Worm (Caenorhabditis elegans) whole organism, L3 larva: ENCODE measurements around the gene soc-1.

Experiments
- R02D3.7 ChIP-seq: fragments of 150-350 bp; optimal IDR thresholded peaks from 2 replicates; lab custom pipeline; 2014; ENCODE audit warnings: missing biosample characterization, missing genetic modification characterization
- ama-1 ChIP-seq: fragments of 150-350 bp; optimal IDR thresholded peaks from 2 replicates; lab custom pipeline; 2018
- ceh-28 ChIP-seq: fragments of 150-350 bp; optimal IDR thresholded peaks from 2 replicates; lab custom pipeline; 2014; ENCODE audit warnings: missing biosample characterization, missing genetic modification reagents, missing genetic modification characterization
- ceh-9 ChIP-seq: sonication (generic microtip); optimal IDR thresholded peaks from 2 replicates; lab custom pipeline; 2018; ENCODE audit warnings: missing biosample characterization, missing genetic modification characterization
- daf-12 ChIP-seq: fragments of 150-350 bp; optimal IDR thresholded peaks from 2 replicates; lab custom pipeline; 2014; ENCODE audit warnings: missing biosample characterization, missing genetic modification reagents, missing genetic modification characterization
- egl-5 ChIP-seq: fragments of 150-350 bp; optimal IDR thresholded peaks from 2 replicates; lab custom pipeline; 2017; ENCODE audit warnings: missing biosample characterization, missing genetic modification reagents, missing genetic modification characterization, inconsistent platforms
- elt-1 ChIP-seq: fragments of 150-350 bp; optimal IDR thresholded peaks from 2 replicates; lab custom pipeline; 2014; ENCODE audit warnings: missing biosample characterization, missing genetic modification characterization
- elt-2 ChIP-seq: sonication (generic microtip); optimal IDR thresholded peaks from 2 replicates; lab custom pipeline; 2016; ENCODE audit warnings: missing genetic modification reagents, mild to moderate bottlenecking, missing genetic modification characterization, missing compliant biosample characterization
- elt-3 ChIP-seq, 3 experiments: fragments of 150-350 bp in 1 of 3; sonication (generic microtip) in 2 of 3; optimal IDR thresholded peaks; 2 replicates in 2 of 3; 4 replicates in 1 of 3; lab custom pipeline; 2014 to 2017; ENCODE audit warnings: missing biosample characterization in 3 of 3, missing genetic modification characterization in 3 of 3
- fkh-10 ChIP-seq: sonication (generic microtip); optimal IDR thresholded peaks from 2 replicates; lab custom pipeline; 2017; ENCODE audit warnings: missing biosample characterization, missing genetic modification reagents, missing genetic modification characterization
- fos-1 ChIP-seq: fragments of 150-350 bp; optimal IDR thresholded peaks from 2 replicates; lab custom pipeline; 2014; ENCODE audit warnings: missing biosample characterization, missing genetic modification characterization
- hmg-11 ChIP-seq: sonication (generic microtip); optimal IDR thresholded peaks from 2 replicates; lab custom pipeline; 2016; ENCODE audit warnings: missing genetic modification characterization, missing compliant biosample characterization
- jun-1 ChIP-seq: fragments of 150-350 bp; optimal IDR thresholded peaks from 2 replicates; lab custom pipeline; 2014; ENCODE audit warnings: missing biosample characterization, missing genetic modification reagents, missing genetic modification characterization
- lin-39 ChIP-seq: fragments of 150-350 bp; optimal IDR thresholded peaks from 2 replicates; lab custom pipeline; 2018; ENCODE audit warnings: missing biosample characterization, missing genetic modification reagents, missing genetic modification characterization
- lsy-12 ChIP-seq: sonication (generic microtip); optimal IDR thresholded peaks from 2 replicates; lab custom pipeline; 2016; ENCODE audit warnings: mild to moderate bottlenecking, missing genetic modification characterization, missing compliant biosample characterization
- mdl-1 ChIP-seq: fragments of 150-350 bp; optimal IDR thresholded peaks from 2 replicates; lab custom pipeline; 2014; ENCODE audit warnings: missing biosample characterization, missing genetic modification characterization
- mml-1 ChIP-seq: fragments of 150-350 bp; sonication (generic microtip); optimal IDR thresholded peaks from 3 replicates; lab custom pipeline; 2014; ENCODE audit warnings: missing biosample characterization, missing genetic modification characterization
- nfya-1 ChIP-seq: sonication (generic microtip); optimal IDR thresholded peaks from 2 replicates; lab custom pipeline; 2017; ENCODE audit warnings: missing genetic modification characterization, mild to moderate bottlenecking, missing compliant biosample characterization, antibody characterized with exemption, moderate library complexity; ENCODE audit not compliant: insufficient read depth
- nhr-11 ChIP-seq: fragments of 150-350 bp; optimal IDR thresholded peaks from 2 replicates; lab custom pipeline; 2014; ENCODE audit warnings: missing biosample characterization, missing genetic modification characterization
- nhr-25 ChIP-seq: sonication (generic microtip); optimal IDR thresholded peaks from 2 replicates; lab custom pipeline; 2017; ENCODE audit warnings: missing biosample characterization, missing genetic modification characterization
- nhr-28 ChIP-seq: fragments of 150-350 bp; optimal IDR thresholded peaks from 2 replicates; lab custom pipeline; 2014; ENCODE audit warnings: missing biosample characterization, missing genetic modification characterization
- nhr-43 ChIP-seq: sonication (generic microtip); optimal IDR thresholded peaks from 2 replicates; lab custom pipeline; 2016; ENCODE audit warnings: mild to moderate bottlenecking, missing genetic modification characterization, missing compliant biosample characterization; ENCODE audit not compliant: poor library complexity, severe bottlenecking
- nhr-67 ChIP-seq: fragments of 150-350 bp; optimal IDR thresholded peaks from 2 replicates; lab custom pipeline; 2014; ENCODE audit warnings: missing biosample characterization, missing genetic modification characterization
- nhr-77 ChIP-seq: fragments of 150-350 bp; optimal IDR thresholded peaks from 2 replicates; lab custom pipeline; 2014; ENCODE audit warnings: missing biosample characterization, missing genetic modification characterization
- pha-4 ChIP-seq: fragments of 150-350 bp; optimal IDR thresholded peaks from 2 replicates; lab custom pipeline; 2014; ENCODE audit warnings: missing biosample characterization, missing genetic modification reagents, missing genetic modification characterization
- pqm-1 ChIP-seq: fragments of 150-350 bp; optimal IDR thresholded peaks from 2 replicates; lab custom pipeline; 2017; ENCODE audit warnings: missing biosample characterization, missing genetic modification characterization, inconsistent platforms
- skn-1 ChIP-seq: fragments of 150-350 bp; optimal IDR thresholded peaks from 2 replicates; lab custom pipeline; 2014; ENCODE audit warnings: missing biosample characterization, missing genetic modification characterization
- tbx-2 ChIP-seq: sonication (generic microtip); optimal IDR thresholded peaks from 2 replicates; lab custom pipeline; 2016; ENCODE audit warnings: mild to moderate bottlenecking, missing genetic modification characterization, missing compliant biosample characterization
- zag-1 ChIP-seq: fragments of 150-350 bp; optimal IDR thresholded peaks from 2 replicates; lab custom pipeline; 2014; ENCODE audit warnings: missing biosample characterization, missing genetic modification characterization
- ztf-11 ChIP-seq: fragments of 150-350 bp; optimal IDR thresholded peaks from 2 replicates; lab custom pipeline; 2014; ENCODE audit warnings: missing biosample characterization, missing genetic modification characterization
- ztf-4 ChIP-seq: fragments of 150-350 bp; optimal IDR thresholded peaks from 2 replicates; lab custom pipeline; 2014; ENCODE audit warnings: missing biosample characterization, missing genetic modification characterization

The soc-1 gene

ce11 chrV:4637153-4637552, 5.6 kb upstream of the soc-1 start:
- TF ChIP-seq nhr-28 (tag; lab: Kevin White, UChicago): no peak
- no peak for TF ChIP-seq nhr-67 (tag; lab: Kevin White, UChicago)
- TF ChIP-seq elt-1 (tag; lab: Kevin White, UChicago): no peak
- no peak for TF ChIP-seq ztf-11 (tag; lab: Kevin White, UChicago)
- no peak for TF ChIP-seq mml-1 (tag; lab: Kevin White, UChicago)

- no peak for TF ChIP-seq zag-1 (tag; lab: Kevin White, UChicago)
- TF ChIP-seq elt-2 (tag; lab: Kevin White, UChicago): peak; percentile 60
- TF ChIP-seq nhr-77 (tag; lab: Kevin White, UChicago): no peak
- peak; percentile 14 for TF ChIP-seq pha-4
- peak; percentile 45 for TF ChIP-seq ceh-28 (tag; lab: Kevin White, UChicago)
Observed at ce11 chrV:4640501-4641150, 2.1 kb upstream of the soc-1 start.

ce11 chrV:4647279-4647819, 4.6 kb downstream of the soc-1 start:
- TF ChIP-seq ztf-11 (tag; lab: Kevin White, UChicago) (no peak), ama-1 (peak; percentile 79), mml-1 (tag; lab: Kevin White, UChicago) (no peak), elt-3 (tag; optimal IDR thresholded peaks at IDR 0.05; lab: Kevin White, UChicago) (peak in 1 of 3 experiments; percentile 74), nhr-25 (peak; percentile 23), ztf-4 (tag; lab: Kevin White, UChicago) (no peak), nhr-43 (tag; lab: Kevin White, UChicago) (peak; percentile 79), daf-12 (tag; lab: Kevin White, UChicago) (no peak), skn-1 (tag; lab: Kevin White, UChicago) (no peak), tbx-2 (tag; lab: Kevin White, UChicago) (no peak)
- TF ChIP-seq, all 47 proteins: peak for 4

ce11 chrV:4647857-4648256, 5.1 kb downstream of the soc-1 start, which contains the start of gene F41F3.3:
Gene F41F3.3 (minus strand): TSS chrV:4648239.
- no peak for TF ChIP-seq elt-3 (tag; optimal IDR thresholded peaks at IDR 0.05; lab: Kevin White, UChicago)
- no peak for TF ChIP-seq elt-2 (tag; lab: Kevin White, UChicago)
- no peak for TF ChIP-seq egl-5
- no peak for TF ChIP-seq pqm-1 (tag; lab: Kevin White, UChicago)
- peak; percentile 18 for TF ChIP-seq nfya-1 (tag; lab: Kevin White, UChicago)
- TF ChIP-seq nhr-11: no peak
- no peak for TF ChIP-seq skn-1 (tag; lab: Kevin White, UChicago)
- no peak for TF ChIP-seq lin-39 (tag; lab: Kevin White, UChicago)
- peak; percentile 19 for TF ChIP-seq lsy-12 (tag; lab: Kevin White, UChicago)
- TF ChIP-seq hmg-11 (tag; lab: Kevin White, UChicago): no peak
- no peak for TF ChIP-seq zag-1 (tag; lab: Kevin White, UChicago)
- no peak for TF ChIP-seq ceh-9 (tag; lab: Kevin White, UChicago)
- TF ChIP-seq nhr-25: peak; percentile 76
- TF ChIP-seq fkh-10 (GFP tag; lab: Kevin White, UChicago): no peak
- peak; percentile 66 for TF ChIP-seq ama-1
- no peak for TF ChIP-seq R02D3.7 (tag; lab: Kevin White, UChicago)
- no peak for TF ChIP-seq mdl-1 (tag; lab: Kevin White, UChicago)
- TF ChIP-seq tbx-2 (tag; lab: Kevin White, UChicago): no peak

- no peak for TF ChIP-seq ama-1
- peak in 1 of 3 experiments; percentile 20 for TF ChIP-seq elt-3 (tag; optimal IDR thresholded peaks at IDR 0.05; lab: Kevin White, UChicago)
- no peak for TF ChIP-seq jun-1 (tag; lab: Kevin White, UChicago)
- no peak for TF ChIP-seq fos-1 (tag; lab: Kevin White, UChicago)
Observed at ce11 chrV:4648527-4648926, 5.8 kb downstream of the soc-1 start, which contains the start of gene F41F3.8. Gene F41F3.8 (plus strand): TSS chrV:4648827.
